Worm (Caenorhabditis elegans) whole organism, mixed stage, embryonic: ENCODE results near the gene tag-180.
A peak's percentile ranks its signal among the peaks of the same experiment; 100 is the strongest.

Experiments used
- M03D4.4 ChIP-seq: sonication (generic microtip); optimal IDR thresholded peaks from 2 replicates; lab custom pipeline; 2017; ENCODE audit warnings: mild to moderate bottlenecking, missing genetic modification characterization, missing compliant biosample characterization
- bed-3 ChIP-seq: fragments of 200-800 bp; sonication (Bioruptor generic); optimal IDR thresholded peaks from 3 replicates; lab custom pipeline; 2018; ENCODE audit warnings: mild to moderate bottlenecking, missing genetic modification characterization, moderate library complexity, missing compliant biosample characterization
- blmp-1 ChIP-seq: fragments of 150-350 bp; optimal IDR thresholded peaks from 2 replicates; lab custom pipeline; 2014; ENCODE audit warnings: missing biosample characterization, missing genetic modification characterization
- ceh-39 ChIP-seq: fragments of 150-350 bp; optimal IDR thresholded peaks from 2 replicates; lab custom pipeline; 2014; ENCODE audit warnings: missing biosample characterization, missing genetic modification characterization
- ceh-43 ChIP-seq: fragments of 200-800 bp; sonication (Bioruptor generic); optimal IDR thresholded peaks from 2 replicates; lab custom pipeline; 2018; ENCODE audit warnings: mild to moderate bottlenecking, missing genetic modification characterization, moderate library complexity, missing compliant biosample characterization
- ceh-83 ChIP-seq: fragments of 200-800 bp; sonication (Bioruptor generic); optimal IDR thresholded peaks from 2 replicates; lab custom pipeline; 2018; ENCODE audit warnings: mild to moderate bottlenecking, missing genetic modification characterization, missing compliant biosample characterization
- ces-1 ChIP-seq: fragments of 150-350 bp; optimal IDR thresholded peaks from 2 replicates; lab custom pipeline; 2014; ENCODE audit warnings: missing biosample characterization, missing genetic modification reagents, missing genetic modification characterization
- cnd-1 ChIP-seq: fragments of 200-800 bp; sonication (Bioruptor generic); optimal IDR thresholded peaks from 2 replicates; lab custom pipeline; 2018; ENCODE audit warnings: mild to moderate bottlenecking, missing genetic modification characterization, missing compliant biosample characterization
- drap-1 ChIP-seq: fragments of 200-800 bp; sonication (Bioruptor generic); optimal IDR thresholded peaks from 3 replicates; lab custom pipeline; 2018; ENCODE audit warnings: mild to moderate bottlenecking, missing genetic modification characterization, missing compliant biosample characterization
- elt-1 ChIP-seq: sonication (generic microtip); optimal IDR thresholded peaks from 2 replicates; lab custom pipeline; 2017; ENCODE audit warnings: missing genetic modification characterization, mild to moderate bottlenecking, missing compliant biosample characterization, antibody characterized with exemption, moderate library complexity, borderline replicate concordance; ENCODE audit not compliant: insufficient read depth
- elt-3 ChIP-seq: fragments of 150-350 bp; optimal IDR thresholded peaks from 2 replicates; lab custom pipeline; 2014; ENCODE audit warnings: missing biosample characterization, missing genetic modification characterization
- flh-1 ChIP-seq: fragments of 200-800 bp; sonication (Bioruptor generic); optimal IDR thresholded peaks from 2 replicates; lab custom pipeline; 2018; ENCODE audit warnings: mild to moderate bottlenecking, missing genetic modification characterization, moderate library complexity, missing compliant biosample characterization
- ham-2 ChIP-seq: fragments of 200-800 bp; sonication (Bioruptor generic); optimal IDR thresholded peaks from 2 replicates; lab custom pipeline; 2018; ENCODE audit warnings: mild to moderate bottlenecking, missing genetic modification characterization, missing compliant biosample characterization
- hlh-1 ChIP-seq: fragments of 150-350 bp; optimal IDR thresholded peaks from 2 replicates; lab custom pipeline; 2014; ENCODE audit warnings: missing biosample characterization, missing genetic modification reagents, missing genetic modification characterization
- lin-13 ChIP-seq: fragments of 150-350 bp; optimal IDR thresholded peaks from 2 replicates; lab custom pipeline; 2014; ENCODE audit warnings: missing biosample characterization, missing genetic modification characterization
- lin-32 ChIP-seq: fragments of 200-800 bp; sonication (Bioruptor generic); optimal IDR thresholded peaks from 2 replicates; lab custom pipeline; 2018; ENCODE audit warnings: mild to moderate bottlenecking, missing genetic modification characterization, missing compliant biosample characterization
- lsy-2 ChIP-seq: fragments of 150-350 bp; optimal IDR thresholded peaks from 2 replicates; lab custom pipeline; 2014; ENCODE audit warnings: missing biosample characterization, missing genetic modification characterization
- mab-5 ChIP-seq: fragments of 150-350 bp; optimal IDR thresholded peaks from 2 replicates; lab custom pipeline; 2014; ENCODE audit warnings: missing biosample characterization, missing genetic modification characterization
- mep-1 ChIP-seq: fragments of 150-350 bp; optimal IDR thresholded peaks from 2 replicates; lab custom pipeline; 2017; ENCODE audit warnings: missing biosample characterization, missing genetic modification reagents, missing genetic modification characterization, inconsistent platforms
- mls-2 ChIP-seq: sonication (generic microtip); optimal IDR thresholded peaks from 2 replicates; lab custom pipeline; 2016; ENCODE audit warnings: mild to moderate bottlenecking, missing genetic modification characterization, moderate library complexity, missing compliant biosample characterization
- nhr-12 ChIP-seq: fragments of 150-350 bp; optimal IDR thresholded peaks from 2 replicates; lab custom pipeline; 2014; ENCODE audit warnings: missing biosample characterization, missing genetic modification characterization
- nhr-2 ChIP-seq: fragments of 150-350 bp; optimal IDR thresholded peaks from 2 replicates; lab custom pipeline; 2014; ENCODE audit warnings: missing biosample characterization, missing genetic modification characterization
- nhr-237 ChIP-seq: fragments of 150-350 bp; optimal IDR thresholded peaks from 2 replicates; lab custom pipeline; 2014; ENCODE audit warnings: missing biosample characterization, missing genetic modification characterization
- nhr-28 ChIP-seq: fragments of 150-350 bp; optimal IDR thresholded peaks from 2 replicates; lab custom pipeline; 2014; ENCODE audit warnings: missing biosample characterization, missing genetic modification characterization
- nhr-76 ChIP-seq: sonication (generic microtip); optimal IDR thresholded peaks from 2 replicates; lab custom pipeline; 2017; ENCODE audit warnings: missing biosample characterization, missing genetic modification characterization
- pha-4 ChIP-seq: fragments of 150-350 bp; optimal IDR thresholded peaks from 2 replicates; lab custom pipeline; 2018; ENCODE audit warnings: missing biosample characterization, missing genetic modification reagents, missing genetic modification characterization
- sem-2 ChIP-seq: fragments of 200-800 bp; sonication (Bioruptor generic); optimal IDR thresholded peaks from 2 replicates; lab custom pipeline; 2018; ENCODE audit warnings: mild to moderate bottlenecking, missing genetic modification characterization, missing compliant biosample characterization
- snpc-4 ChIP-seq: fragments of 150-350 bp; optimal IDR thresholded peaks from 2 replicates; lab custom pipeline; 2014; ENCODE audit warnings: missing biosample characterization, missing genetic modification characterization
- sptf-1 ChIP-seq: sonication (generic microtip); optimal IDR thresholded peaks from 2 replicates; lab custom pipeline; 2017; ENCODE audit warnings: mild to moderate bottlenecking, missing genetic modification characterization, moderate library complexity, missing compliant biosample characterization
- tbx-8 ChIP-seq: fragments of 200-800 bp; sonication (Bioruptor generic); optimal IDR thresholded peaks from 2 replicates; lab custom pipeline; 2018; ENCODE audit warnings: mild to moderate bottlenecking, missing genetic modification characterization, moderate library complexity, missing compliant biosample characterization
- unc-120 ChIP-seq: sonication (generic microtip); optimal IDR thresholded peaks from 2 replicates; lab custom pipeline; 2017; ENCODE audit warnings: missing genetic modification characterization, missing compliant biosample characterization; ENCODE audit not compliant: poor library complexity, severe bottlenecking
- unc-39 ChIP-seq: fragments of 150-350 bp; optimal IDR thresholded peaks from 2 replicates; lab custom pipeline; 2014; ENCODE audit warnings: missing biosample characterization, missing genetic modification characterization
- unc-62 ChIP-seq: fragments of 150-350 bp; optimal IDR thresholded peaks from 2 replicates; lab custom pipeline; 2014; ENCODE audit warnings: missing biosample characterization, missing genetic modification reagents, missing genetic modification characterization
- zip-8 ChIP-seq: fragments of 150-350 bp; optimal IDR thresholded peaks from 2 replicates; lab custom pipeline; 2014; ENCODE audit warnings: missing biosample characterization, missing genetic modification characterization
- ztf-11 ChIP-seq: fragments of 150-350 bp; optimal IDR thresholded peaks from 2 replicates; lab custom pipeline; 2014; ENCODE audit warnings: missing biosample characterization, missing genetic modification characterization

Gene tag-180

ce11 chrII:11305627-11306449, 23.4 kb downstream of the tag-180 start, which contains the start of gene rsf-1:
Gene rsf-1, plus strand, starts transcription at chrII:11306399.
- no peak for TF ChIP-seq nhr-237 (tag; lab: Kevin White, UChicago)
- TF ChIP-seq elt-3 (tag; lab: Kevin White, UChicago): no peak
- TF ChIP-seq nhr-76 (tag; lab: Kevin White, UChicago): no peak
- no peak for TF ChIP-seq lin-32 (GFP tag; lab: Kevin White, UChicago)
- TF ChIP-seq ceh-83: no peak
- no peak for TF ChIP-seq nhr-2
- TF ChIP-seq blmp-1 (tag; lab: Kevin White, UChicago): no peak
- TF ChIP-seq ceh-39 (tag; lab: Kevin White, UChicago): no peak
- TF ChIP-seq hlh-1 (tag; lab: Kevin White, UChicago): no peak
- TF ChIP-seq nhr-28: no peak
- TF ChIP-seq cnd-1 (tag; lab: Kevin White, UChicago): no peak
- TF ChIP-seq ham-2 (GFP tag; lab: Kevin White, UChicago): no peak
- TF ChIP-seq tbx-8 (GFP tag; lab: Kevin White, UChicago): no peak
- no peak for TF ChIP-seq lsy-2 (tag; lab: Kevin White, UChicago)
- no peak for TF ChIP-seq ztf-11 (tag; lab: Kevin White, UChicago)
- no peak for TF ChIP-seq ceh-43
- no peak for TF ChIP-seq unc-120 (tag; lab: Kevin White, UChicago)
- no peak for TF ChIP-seq elt-1 (tag; lab: Kevin White, UChicago)
- TF ChIP-seq mab-5 (tag; lab: Kevin White, UChicago): no peak
- no peak for TF ChIP-seq flh-1 (GFP tag; lab: Kevin White, UChicago)
- TF ChIP-seq unc-39 (tag; lab: Kevin White, UChicago): peak; percentile 77
- TF ChIP-seq pha-4 (tag; lab: Kevin White, UChicago): peak; percentile 85
- peak; percentile 52 for TF ChIP-seq mls-2 (tag; lab: Kevin White, UChicago)
- no peak for TF ChIP-seq M03D4.4 (tag; lab: Kevin White, UChicago)
- no peak for TF ChIP-seq snpc-4 (tag; lab: Kevin White, UChicago)
- peak; percentile 18 for TF ChIP-seq sptf-1 (tag; lab: Kevin White, UChicago)
- no peak for TF ChIP-seq lin-13 (tag; lab: Kevin White, UChicago)
- TF ChIP-seq mep-1 (tag; lab: Kevin White, UChicago): no peak
- TF ChIP-seq zip-8 (tag; lab: Kevin White, UChicago): no peak
- TF ChIP-seq drap-1 (GFP tag; lab: Kevin White, UChicago): peak; percentile 17
- TF ChIP-seq bed-3 (GFP tag; lab: Kevin White, UChicago): no peak
- TF ChIP-seq nhr-12 (tag; lab: Kevin White, UChicago): no peak
- TF ChIP-seq unc-62 (GFP tag; lab: Kevin White, UChicago): no peak
- TF ChIP-seq sem-2 (GFP tag; lab: Kevin White, UChicago): no peak
- TF ChIP-seq ces-1: peak; percentile 48

- TF ChIP-seq ceh-83 (no peak), zip-8 (tag; lab: Kevin White, UChicago) (no peak), ham-2 (GFP tag; lab: Kevin White, UChicago) (no peak), cnd-1 (tag; lab: Kevin White, UChicago) (no peak), blmp-1 (tag; lab: Kevin White, UChicago) (no peak), mls-2 (tag; lab: Kevin White, UChicago) (no peak), mab-5 (tag; lab: Kevin White, UChicago) (no peak), unc-120 (tag; lab: Kevin White, UChicago) (no peak), elt-1 (tag; lab: Kevin White, UChicago) (no peak), drap-1 (GFP tag; lab: Kevin White, UChicago) (no peak), sem-2 (GFP tag; lab: Kevin White, UChicago) (no peak), nhr-76 (tag; lab: Kevin White, UChicago) (no peak), ceh-39 (tag; lab: Kevin White, UChicago) (no peak), ceh-43 (no peak), ztf-11 (tag; lab: Kevin White, UChicago) (no peak), nhr-237 (tag; lab: Kevin White, UChicago) (no peak), bed-3 (GFP tag; lab: Kevin White, UChicago) (no peak), ces-1 (no peak), unc-62 (GFP tag; lab: Kevin White, UChicago) (no peak), lsy-2 (tag; lab: Kevin White, UChicago) (no peak)
These were observed 26.6 kb downstream of the tag-180 start, which contains the start of gene samp-1 for ce11 chrII:11302591-11302990. Gene samp-1, plus strand, starts transcription at chrII:11302891.
